Worm (Caenorhabditis elegans): Measurements from ENCODE around the gene ZC239.13.

- TF ChIP-seq madf-2 (tag; optimal IDR thresholded peaks at IDR 0.05): no peak
- no peak for TF ChIP-seq K02D7.2 (tag; optimal IDR thresholded peaks at IDR 0.05)
- TF ChIP-seq ceh-2 (tag; optimal IDR thresholded peaks at IDR 0.05): no peak
These were observed 3.1 kb upstream of the ZC239.13 start, which contains the start of gene ZC239.17 for ce11 chrII:3225780-3226179.
